Fruit fly (Drosophila melanogaster): Measurements from ENCODE around the gene Saysd1.

DNA sequence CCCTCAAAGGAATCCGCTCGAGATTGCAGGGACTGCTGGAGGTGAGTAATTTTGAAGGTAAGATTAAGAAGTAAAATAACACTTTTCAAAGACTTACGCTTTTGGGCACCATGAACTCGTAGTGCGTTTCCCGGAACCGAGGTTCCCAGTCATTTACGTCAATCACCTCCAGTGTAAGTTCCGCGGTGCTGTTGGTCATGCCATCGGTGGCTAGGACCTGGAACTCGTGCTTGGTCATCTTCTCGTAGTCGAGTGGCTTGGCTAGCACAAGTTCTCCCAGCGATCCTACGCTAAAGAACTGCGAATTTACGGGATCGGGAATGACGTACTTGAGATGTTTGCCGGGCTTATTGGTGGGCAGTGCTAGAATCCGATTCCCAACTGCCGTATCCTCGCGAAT is 10.5 kb upstream of the Saysd1 start:
- TF ChIP-seq CG32121 (GFP tag; IDR thresholded peaks at IDR 0.05) (no peak), CG17806 (tag; optimal IDR thresholded peaks at IDR 0.05) (no peak)
